Fruit fly (Drosophila melanogaster): ENCODE results near the gene CG43335.

DNA sequence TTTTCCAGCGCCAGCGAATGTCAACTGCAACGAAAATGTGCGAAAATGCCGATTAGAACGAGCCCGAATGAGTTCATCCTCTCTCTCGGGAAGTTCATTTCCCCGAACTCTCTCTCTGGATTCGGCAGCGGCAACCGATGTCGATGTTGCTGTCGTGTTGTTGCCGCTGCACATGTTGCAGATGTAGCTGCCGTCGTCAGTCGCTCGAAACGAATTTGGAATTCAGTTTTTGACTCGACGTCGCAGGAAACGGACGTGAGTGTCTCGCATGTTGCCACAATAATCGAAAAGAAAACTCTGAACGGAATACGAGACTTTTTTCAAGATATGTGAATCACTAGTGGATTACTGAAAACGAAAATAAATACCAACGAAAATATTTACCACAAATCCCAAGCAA lies 30.7 kb downstream of the CG43335 start, which contains the start of gene pxb:
- TF ChIP-seq CTCF (optimal IDR thresholded peaks at IDR 0.05) (no peak), CG8478 (optimal IDR thresholded peaks at IDR 0.05) (no peak)

All from S2 (cell line).